Fruit fly (Drosophila melanogaster) whole organism, pupa: ENCODE measurements around the gene CG10185.

Experiments used
- CG10348 ChIP-seq: fragments of 200-800 bp; sonication (Bioruptor generic); IDR thresholded peaks from 2 replicates; pipeline ENCODE4 v1.3.6; 2022; ENCODE audit warnings: missing biosample characterization, missing genetic modification characterization
- CG13204 ChIP-seq: fragments of 200-800 bp; sonication (Bioruptor generic); optimal IDR thresholded peaks from 2 replicates; lab custom pipeline; 2018; ENCODE audit warnings: missing biosample characterization, mild to moderate bottlenecking, missing genetic modification characterization, moderate library complexity
- CG14655 ChIP-seq: fragments of 200-800 bp; sonication (Bioruptor generic); optimal IDR thresholded peaks from 3 replicates; lab custom pipeline; 2017; ENCODE audit warnings: mild to moderate bottlenecking, missing biosample characterization, missing genetic modification reagents, missing genetic modification characterization
- CG15710 ChIP-seq: fragments of 200-800 bp; sonication (Bioruptor generic); optimal IDR thresholded peaks from 2 replicates; lab custom pipeline; 2018; ENCODE audit warnings: missing biosample characterization, mild to moderate bottlenecking, missing genetic modification characterization, moderate library complexity
- CG32121 ChIP-seq: fragments of 200-800 bp; sonication (Bioruptor generic); IDR thresholded peaks from 2 replicates; pipeline ENCODE4 v1.3.6; 2022; ENCODE audit warnings: missing biosample characterization, missing genetic modification characterization
- CG4496 ChIP-seq: fragments of 200-800 bp; sonication (Bioruptor generic); IDR thresholded peaks from 3 replicates; pipeline ENCODE4 v1.3.6; 2022; ENCODE audit warnings: missing biosample characterization, missing genetic modification characterization
- CG8301 ChIP-seq: fragments of 200-800 bp; sonication (Bioruptor generic); optimal IDR thresholded peaks from 2 replicates; lab custom pipeline; 2018; ENCODE audit warnings: missing biosample characterization, mild to moderate bottlenecking, missing genetic modification characterization
- D1 ChIP-seq: fragments of 200-800 bp; sonication (Bioruptor generic); optimal IDR thresholded peaks from 2 replicates; lab custom pipeline; 2018; ENCODE audit warnings: missing biosample characterization, mild to moderate bottlenecking, missing genetic modification characterization, moderate library complexity
- EcR ChIP-seq: fragments of 200-800 bp; sonication (Bioruptor generic); optimal IDR thresholded peaks from 3 replicates; lab custom pipeline; 2019; ENCODE audit warnings: missing biosample characterization, missing genetic modification characterization, mild to moderate bottlenecking, moderate library complexity, missing genetic modification reagents
- Pif1B ChIP-seq: fragments of 200-800 bp; sonication (Bioruptor generic); optimal IDR thresholded peaks from 3 replicates; lab custom pipeline; 2016; ENCODE audit warnings: missing biosample characterization, missing genetic modification characterization
- Snoo ChIP-seq: fragments of 200-800 bp; sonication (Bioruptor generic); optimal IDR thresholded peaks from 3 replicates; lab custom pipeline; 2017; ENCODE audit warnings: missing biosample characterization, mild to moderate bottlenecking, missing genetic modification characterization, inconsistent platforms
- fd96Ca ChIP-seq: fragments of 200-800 bp; sonication (Bioruptor generic); IDR thresholded peaks from 3 replicates; pipeline ENCODE4 v1.3.6; 2022; ENCODE audit warnings: missing biosample characterization, missing genetic modification characterization
- rn ChIP-seq: fragments of 200-800 bp; sonication (Bioruptor generic); IDR thresholded peaks from 2 replicates; pipeline ENCODE4 v1.3.6; 2022; ENCODE audit warnings: missing biosample characterization, missing genetic modification characterization

- no peak for TF ChIP-seq Snoo (tag; lab: Kevin White, UChicago)
- no peak for TF ChIP-seq CG32121 (GFP tag; lab: Robert Waterston, UW)
- no peak for TF ChIP-seq CG10348 (GFP tag; lab: Robert Waterston, UW)
- no peak for TF ChIP-seq CG15710
- TF ChIP-seq EcR, result no peak
- no peak for TF ChIP-seq fd96Ca
- TF ChIP-seq D1 (tag; lab: Kevin White, UChicago), result no peak
- TF ChIP-seq Pif1B (GFP tag; lab: Kevin White, UChicago), result no peak
- no peak for TF ChIP-seq rn (GFP tag; lab: Robert Waterston, UW)
- TF ChIP-seq CG14655, result no peak
- no peak for TF ChIP-seq CG13204 (GFP tag; lab: Kevin White, UChicago)
- no peak for TF ChIP-seq CG8301 (tag; lab: Kevin White, UChicago)
- TF ChIP-seq CG4496, result no peak
Measured at dm6 chr3R:16011698-16012332, 55.6 kb downstream of the CG10185 start.
